Worm (Caenorhabditis elegans) whole organism, L3 larva: ENCODE measurements around the gene T21B4.3.

Experiments
- ceh-9 ChIP-seq: sonication (generic microtip); optimal IDR thresholded peaks from 2 replicates; lab custom pipeline; 2018; ENCODE audit warnings: missing biosample characterization, missing genetic modification characterization
- fos-1 ChIP-seq: fragments of 150-350 bp; optimal IDR thresholded peaks from 2 replicates; lab custom pipeline; 2014; ENCODE audit warnings: missing biosample characterization, missing genetic modification characterization
- hmg-11 ChIP-seq: sonication (generic microtip); optimal IDR thresholded peaks from 2 replicates; lab custom pipeline; 2016; ENCODE audit warnings: missing genetic modification characterization, missing compliant biosample characterization
- nhr-28 ChIP-seq: fragments of 150-350 bp; optimal IDR thresholded peaks from 2 replicates; lab custom pipeline; 2014; ENCODE audit warnings: missing biosample characterization, missing genetic modification characterization
- nhr-77 ChIP-seq: fragments of 150-350 bp; optimal IDR thresholded peaks from 2 replicates; lab custom pipeline; 2014; ENCODE audit warnings: missing biosample characterization, missing genetic modification characterization
- unc-62 ChIP-seq: fragments of 150-350 bp; sonication (generic microtip); optimal IDR thresholded peaks from 4 replicates; lab custom pipeline; 2014; ENCODE audit warnings: missing biosample characterization, missing genetic modification reagents, missing genetic modification characterization

- TF ChIP-seq fos-1 (tag; lab: Kevin White, UChicago) (no peak), unc-62 (GFP tag; lab: Kevin White, UChicago) (no peak), hmg-11 (tag; lab: Kevin White, UChicago) (no peak), nhr-77 (tag; lab: Kevin White, UChicago) (no peak), nhr-28 (tag; lab: Kevin White, UChicago) (no peak), ceh-9 (tag; lab: Kevin White, UChicago) (no peak)
Measured at ce11 chrII:12546413-12546812, 49.5 kb upstream of the T21B4.3 start, which contains the start of the genes F49C5.5 and F49C5.10.
